Fruit fly (Drosophila melanogaster): ENCODE data around the gene Cyp4ae1.
A peak's percentile ranks its signal among the peaks of the same experiment; 100 is the strongest.

Cyp4ae1 gene

dm6 chrX:2194208-2195094 lies 15.6 kb downstream of the Cyp4ae1 start (continued):
- TF ChIP-seq ro (GFP tag; IDR thresholded peaks at IDR 0.05) = no peak
- no peak for TF ChIP-seq ara (GFP tag; IDR thresholded peaks at IDR 0.05)
- TF ChIP-seq pb (GFP tag; optimal IDR thresholded peaks at IDR 0.05) = no peak
- no peak for TF ChIP-seq CG13296 (GFP tag; optimal IDR thresholded peaks at IDR 0.05)
- TF ChIP-seq Doc3 (GFP tag; IDR thresholded peaks at IDR 0.05; ENCODE audit: partially characterized antibody) = 0 out of 3 replicates have a peak, but pooled peaks have one; percentile 33
- TF ChIP-seq CG11696 (GFP tag; IDR thresholded peaks at IDR 0.05) = no peak
- TF ChIP-seq fru (optimal IDR thresholded peaks at IDR 0.05) = no peak
- TF ChIP-seq mirr (GFP tag; optimal IDR thresholded peaks at IDR 0.05) = peak; percentile 80
- TF ChIP-seq CG3163 (GFP tag; optimal IDR thresholded peaks at IDR 0.05) = peak; percentile 3
- no peak for TF ChIP-seq en (GFP tag; optimal IDR thresholded peaks at IDR 0.05)
- TF ChIP-seq danr (GFP tag; IDR thresholded peaks at IDR 0.05) = no peak
- TF ChIP-seq usp (GFP tag; optimal IDR thresholded peaks at IDR 0.05) = no peak
- TF ChIP-seq Fer3 (tag; optimal IDR thresholded peaks at IDR 0.05) = no peak
- TF ChIP-seq gsb-n (tag; optimal IDR thresholded peaks at IDR 0.05) = no peak
- TF ChIP-seq Deaf1 (tag; optimal IDR thresholded peaks at IDR 0.05) = peak; percentile 87
- no peak for TF ChIP-seq CG7928 (GFP tag; optimal IDR thresholded peaks at IDR 0.05)
- no peak for TF ChIP-seq CG8924 (tag; optimal IDR thresholded peaks at IDR 0.05)
- no peak for TF ChIP-seq kah (GFP tag; optimal IDR thresholded peaks at IDR 0.05)
- TF ChIP-seq onecut (GFP tag; IDR thresholded peaks at IDR 0.05) = no peak
- no peak for TF ChIP-seq cas (GFP tag; IDR thresholded peaks at IDR 0.05)
- no peak for TF ChIP-seq CG4404 (GFP tag; IDR thresholded peaks at IDR 0.05)
- no peak for TF ChIP-seq az2 (GFP tag; optimal IDR thresholded peaks at IDR 0.05)
- no peak for TF ChIP-seq slou (GFP tag; optimal IDR thresholded peaks at IDR 0.05)
- no peak for TF ChIP-seq CG11085 (GFP tag; IDR thresholded peaks at IDR 0.05)
- no peak for TF ChIP-seq CG2712 (tag; optimal IDR thresholded peaks at IDR 0.05)
- TF ChIP-seq E2f1 (GFP tag; IDR thresholded peaks at IDR 0.05) = no peak
- no peak for TF ChIP-seq tio (GFP tag; optimal IDR thresholded peaks at IDR 0.05)
- TF ChIP-seq CG7357 (GFP tag; IDR thresholded peaks at IDR 0.05) = no peak
- TF ChIP-seq vfl (GFP tag; optimal IDR thresholded peaks at IDR 0.05) = no peak
- no peak for TF ChIP-seq ab (GFP tag; optimal IDR thresholded peaks at IDR 0.05)
- TF ChIP-seq lilli (GFP tag; optimal IDR thresholded peaks at IDR 0.05) = no peak
- TF ChIP-seq CG32532 (GFP tag; IDR thresholded peaks at IDR 0.05) = peak; percentile 48; the same call in 1 of the 2 replicates
- no peak for TF ChIP-seq CG13424 (tag; optimal IDR thresholded peaks at IDR 0.05)
- no peak for TF ChIP-seq ham (GFP tag; IDR thresholded peaks at IDR 0.05)
- TF ChIP-seq CG10462 (GFP tag; optimal IDR thresholded peaks at IDR 0.05) = no peak
- TF ChIP-seq C15 (GFP tag; IDR thresholded peaks at IDR 0.05) = no peak
- no peak for TF ChIP-seq Chrac-16 (GFP tag; optimal IDR thresholded peaks at IDR 0.05)
- no peak for TF ChIP-seq MESR4 (GFP tag; optimal IDR thresholded peaks at IDR 0.05)
- peak; percentile 71; the same call in 1 of the 4 replicates for TF ChIP-seq chinmo (GFP tag; IDR thresholded peaks at IDR 0.05; ENCODE audit: partially characterized antibody)
- no peak for TF ChIP-seq toy (GFP tag; IDR thresholded peaks at IDR 0.05)
- no peak for TF ChIP-seq cad (GFP tag; optimal IDR thresholded peaks at IDR 0.05)
- no peak for TF ChIP-seq ato (GFP tag; IDR thresholded peaks at IDR 0.05; ENCODE audit: partially characterized antibody)
- no peak for TF ChIP-seq Spps (tag; optimal IDR thresholded peaks at IDR 0.05)
- TF ChIP-seq Ets65A (GFP tag) = peak; percentile 70
- no peak for TF ChIP-seq CG9609 (GFP tag; optimal IDR thresholded peaks at IDR 0.05)
- no peak for TF ChIP-seq Side (GFP tag; optimal IDR thresholded peaks at IDR 0.05)
- no peak for TF ChIP-seq CG11504 (tag; optimal IDR thresholded peaks at IDR 0.05)
- peak; percentile 75 for TF ChIP-seq exex (tag; optimal IDR thresholded peaks at IDR 0.05)
- no peak for TF ChIP-seq B-H1 (GFP tag; IDR thresholded peaks at IDR 0.05)
- no peak for TF ChIP-seq bbx (GFP tag; IDR thresholded peaks at IDR 0.05; ENCODE audit: partially characterized antibody)
